Worm (Caenorhabditis elegans) whole organism, L3 larva: ENCODE measurements around the gene EGAP4.1.

Experiments
- ama-1 ChIP-seq: fragments of 150-350 bp; optimal IDR thresholded peaks from 2 replicates; lab custom pipeline; 2018
- ceh-28 ChIP-seq: fragments of 150-350 bp; optimal IDR thresholded peaks from 2 replicates; lab custom pipeline; 2014; ENCODE audit warnings: missing biosample characterization, missing genetic modification reagents, missing genetic modification characterization
- ceh-9 ChIP-seq: sonication (generic microtip); optimal IDR thresholded peaks from 2 replicates; lab custom pipeline; 2018; ENCODE audit warnings: missing biosample characterization, missing genetic modification characterization
- fos-1 ChIP-seq: fragments of 150-350 bp; optimal IDR thresholded peaks from 2 replicates; lab custom pipeline; 2014; ENCODE audit warnings: missing biosample characterization, missing genetic modification characterization
- jun-1 ChIP-seq: fragments of 150-350 bp; optimal IDR thresholded peaks from 2 replicates; lab custom pipeline; 2014; ENCODE audit warnings: missing biosample characterization, missing genetic modification reagents, missing genetic modification characterization
- lin-15B ChIP-seq: fragments of 150-350 bp; optimal IDR thresholded peaks from 2 replicates; lab custom pipeline; 2014; ENCODE audit warnings: missing biosample characterization, missing genetic modification characterization
- nhr-11 ChIP-seq: fragments of 150-350 bp; optimal IDR thresholded peaks from 2 replicates; lab custom pipeline; 2014; ENCODE audit warnings: missing biosample characterization, missing genetic modification characterization
- nhr-25 ChIP-seq: sonication (generic microtip); optimal IDR thresholded peaks from 2 replicates; lab custom pipeline; 2017; ENCODE audit warnings: missing biosample characterization, missing genetic modification characterization
- nhr-28 ChIP-seq: fragments of 150-350 bp; optimal IDR thresholded peaks from 2 replicates; lab custom pipeline; 2014; ENCODE audit warnings: missing biosample characterization, missing genetic modification characterization
- unc-39 ChIP-seq: sonication (generic microtip); optimal IDR thresholded peaks from 4 replicates; lab custom pipeline; 2017; ENCODE audit warnings: missing biosample characterization, missing genetic modification characterization
- ztf-4 ChIP-seq: fragments of 150-350 bp; optimal IDR thresholded peaks from 2 replicates; lab custom pipeline; 2014; ENCODE audit warnings: missing biosample characterization, missing genetic modification characterization

DNA sequence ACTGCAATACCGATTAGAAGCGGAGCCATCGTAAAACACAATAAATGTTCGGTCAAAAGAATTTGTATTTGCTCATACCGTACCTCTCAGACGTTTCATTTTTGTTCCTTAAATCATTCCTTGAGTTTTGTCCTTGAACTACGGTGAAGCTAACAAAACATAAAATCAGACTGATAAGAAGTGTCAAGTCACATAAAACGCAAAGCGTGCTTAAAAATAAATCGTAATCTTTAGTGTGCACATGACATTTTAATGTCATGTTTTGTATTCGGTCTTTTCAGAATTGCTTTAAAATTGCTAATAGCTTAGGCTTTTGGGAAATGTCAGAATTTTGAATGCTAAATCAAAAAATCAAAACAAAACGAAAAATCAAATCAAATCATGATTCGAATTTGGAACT, 14.5 kb downstream of the EGAP4.1 start:
- TF ChIP-seq fos-1 (tag; lab: Kevin White, UChicago) (no peak), ama-1 (lab: Kevin White, UChicago) (no peak), jun-1 (tag; lab: Kevin White, UChicago) (peak; percentile 43), nhr-25 (no peak), ceh-28 (tag; lab: Kevin White, UChicago) (no peak), nhr-28 (tag; lab: Kevin White, UChicago) (no peak), ceh-9 (tag; lab: Kevin White, UChicago) (no peak), lin-15B (no peak), nhr-11 (tag; lab: Kevin White, UChicago) (no peak), ztf-4 (no peak), unc-39 (tag; lab: Kevin White, UChicago) (no peak)
